Worm (Caenorhabditis elegans): Measurements from ENCODE around the gene Y27F2A.10.
"Not testable (repeated sequence)": the region's sequence is repeated elsewhere in the genome, so short reads cannot be mapped to it uniquely, and the experiment has no call there.

- TF ChIP-seq nhr-12 (tag; optimal IDR thresholded peaks at IDR 0.05); ama-1 (optimal IDR thresholded peaks at IDR 0.05); mdl-1 (tag; optimal IDR thresholded peaks at IDR 0.05); elt-3 (tag; optimal IDR thresholded peaks at IDR 0.05); nhr-6 (tag; optimal IDR thresholded peaks at IDR 0.05); egl-27 (tag; optimal IDR thresholded peaks at IDR 0.05); elt-1 (tag; optimal IDR thresholded peaks at IDR 0.05); nhr-21 (tag; optimal IDR thresholded peaks at IDR 0.05); nhr-10 (tag; optimal IDR thresholded peaks at IDR 0.05): not testable (repeated sequence)
These were observed 5.6 kb upstream of the Y27F2A.10 start, which contains the start of gene sri-40 for ce11 chrII:3177663-3178062.
